Fruit fly (Drosophila melanogaster) whole organism, adult: ENCODE results near the gene Sdhaf3.

Experiments used
- CG11617 ChIP-seq: fragments of 200-800 bp; sonication (Bioruptor generic); optimal IDR thresholded peaks from 2 replicates; lab custom pipeline; 2017; ENCODE audit warnings: mild to moderate bottlenecking, missing biosample characterization, missing genetic modification reagents, missing genetic modification characterization
- CG33017 ChIP-seq: fragments of 200-800 bp; sonication (Bioruptor generic); optimal IDR thresholded peaks from 2 replicates; lab custom pipeline; 2018; ENCODE audit warnings: missing biosample characterization, mild to moderate bottlenecking, missing genetic modification characterization, moderate library complexity
- Crg-1 ChIP-seq: fragments of 200-800 bp; sonication (Bioruptor generic); optimal IDR thresholded peaks from 2 replicates; lab custom pipeline; 2016; ENCODE audit warnings: missing biosample characterization, missing genetic modification characterization
- Mnt ChIP-seq: fragments of 200-800 bp; sonication (Bioruptor generic); optimal IDR thresholded peaks from 2 replicates; lab custom pipeline; 2016; ENCODE audit warnings: missing biosample characterization, mild to moderate bottlenecking, missing genetic modification characterization
- kay ChIP-seq: fragments of 200-800 bp; sonication (Bioruptor generic); peaks from one replicate; lab custom pipeline; 2016; ENCODE audit warnings: missing biosample characterization, missing genetic modification characterization, borderline replicate concordance
- ovo ChIP-seq: fragments of 200-800 bp; sonication (Bioruptor generic); optimal IDR thresholded peaks from 2 replicates; lab custom pipeline; 2016; ENCODE audit warnings: missing biosample characterization, missing genetic modification characterization
- tj ChIP-seq: fragments of 200-800 bp; sonication (Bioruptor generic); optimal IDR thresholded peaks from 3 replicates; lab custom pipeline; 2017; ENCODE audit warnings: missing biosample characterization, mild to moderate bottlenecking, missing genetic modification characterization, moderate library complexity

- TF ChIP-seq ovo (GFP tag; lab: Kevin White, UChicago) (no peak), Crg-1 (GFP tag; lab: Kevin White, UChicago) (no peak), CG33017 (tag; lab: Kevin White, UChicago) (no peak), CG11617 (GFP tag; lab: Kevin White, UChicago) (no peak), Mnt (GFP tag; lab: Kevin White, UChicago) (no peak), kay (GFP tag; lab: Kevin White, UChicago) (no peak), tj (GFP tag; lab: Kevin White, UChicago) (no peak)
These were observed 5.2 kb downstream of the Sdhaf3 start, which contains the start of gene Gyc89Db for dm6 chr3R:16477033-16477432.
